Worm (Caenorhabditis elegans) whole organism, L4 larva: ENCODE measurements around the gene byn-1.

Experiments
- D1046.2 ChIP-seq: fragments of 200-800 bp; sonication (Bioruptor generic); IDR thresholded peaks from 2 replicates; pipeline ENCODE4 v1.3.6; 2022; ENCODE audit warnings: missing genetic modification characterization, missing compliant biosample characterization
- F10B5.3 ChIP-seq: sonication (generic microtip); optimal IDR thresholded peaks from 2 replicates; lab custom pipeline; 2016; ENCODE audit warnings: mild to moderate bottlenecking, missing genetic modification characterization, missing compliant biosample characterization
- F44E2.7 ChIP-seq: fragments of 200-800 bp; sonication (Bioruptor generic); IDR thresholded peaks from 2 replicates; pipeline ENCODE4 v2.1.2; 2022; ENCODE audit warnings: missing genetic modification characterization, missing compliant biosample characterization
- T20F7.1 ChIP-seq: fragments of 200-800 bp; sonication (Bioruptor generic); optimal IDR thresholded peaks from 2 replicates; lab custom pipeline; 2018; ENCODE audit warnings: mild to moderate bottlenecking, missing genetic modification characterization, missing compliant biosample characterization
- T26A8.4 ChIP-seq: fragments of 200-800 bp; sonication (Bioruptor generic); IDR thresholded peaks from 2 replicates; pipeline ENCODE4 v1.3.6; 2022; ENCODE audit warnings: missing genetic modification characterization, missing compliant biosample characterization
- Y5F2A.4 ChIP-seq: fragments of 200-800 bp; sonication (Bioruptor generic); optimal IDR thresholded peaks from 2 replicates; lab custom pipeline; 2018; ENCODE audit warnings: mild to moderate bottlenecking, missing genetic modification characterization, missing compliant biosample characterization
- ZK337.2 ChIP-seq: fragments of 200-800 bp; sonication (Bioruptor generic); IDR thresholded peaks from 2 replicates; pipeline ENCODE4 v1.3.6; 2022; ENCODE audit warnings: missing genetic modification reagents, missing genetic modification characterization, missing compliant biosample characterization
- ZK546.5 ChIP-seq, 2 experiments: sonication (generic microtip); optimal IDR thresholded peaks; 2 replicates each; lab custom pipeline; 2017; ENCODE audit warnings: missing biosample characterization in 2 of 2, missing genetic modification characterization in 2 of 2
- aha-1 ChIP-seq: fragments of 150-350 bp; peaks from one replicate; lab custom pipeline; 2014; ENCODE audit warnings: missing biosample characterization, missing genetic modification characterization
- ama-1 ChIP-seq: fragments of 150-350 bp; optimal IDR thresholded peaks from 2 replicates; lab custom pipeline; 2014; ENCODE audit warnings: inconsistent platforms, mixed read lengths
- arid-1 ChIP-seq: fragments of 200-800 bp; sonication (Bioruptor generic); conservative IDR thresholded peaks from 2 replicates; pipeline ENCODE4 v1.3.6; 2022; ENCODE audit warnings: missing genetic modification reagents, missing genetic modification characterization, missing compliant biosample characterization
- ceh-20 ChIP-seq: fragments of 200-800 bp; sonication (Bioruptor generic); IDR thresholded peaks from 2 replicates; pipeline ENCODE4 v1.3.6; 2022; ENCODE audit warnings: missing genetic modification reagents, missing genetic modification characterization, missing compliant biosample characterization
- ceh-44 ChIP-seq: fragments of 200-800 bp; sonication (Bioruptor generic); IDR thresholded peaks from 2 replicates; pipeline ENCODE4 v1.3.6; 2022; ENCODE audit warnings: missing genetic modification reagents, missing genetic modification characterization, missing compliant biosample characterization
- ceh-82 ChIP-seq: sonication (generic microtip); optimal IDR thresholded peaks from 2 replicates; lab custom pipeline; 2017; ENCODE audit warnings: missing biosample characterization, missing genetic modification characterization
- daf-16 ChIP-seq, 3 experiments: sonication (generic microtip); optimal IDR thresholded peaks; 2 replicates each; lab custom pipeline; 2016 to 2017; ENCODE audit warnings: missing genetic modification characterization in 3 of 3, missing genetic modification reagents in 3 of 3, mild to moderate bottlenecking in 2 of 3, missing compliant biosample characterization in 2 of 3, missing biosample characterization in 1 of 3, moderate library complexity in 1 of 3
- dmd-6 ChIP-seq: fragments of 200-800 bp; sonication (Bioruptor generic); IDR thresholded peaks from 2 replicates; pipeline ENCODE4 v1.3.6; 2022; ENCODE audit warnings: missing genetic modification reagents, missing genetic modification characterization, missing compliant biosample characterization
- dve-1 ChIP-seq: sonication (generic microtip); optimal IDR thresholded peaks from 2 replicates; lab custom pipeline; 2017; ENCODE audit warnings: antibody characterized with exemption, mild to moderate bottlenecking, missing genetic modification characterization, missing compliant biosample characterization; ENCODE audit not compliant: insufficient read depth
- hlh-11 ChIP-seq: fragments of 200-800 bp; sonication (Bioruptor generic); optimal IDR thresholded peaks from 2 replicates; lab custom pipeline; 2018; ENCODE audit warnings: mild to moderate bottlenecking, missing genetic modification characterization, missing compliant biosample characterization
- hlh-30 ChIP-seq: sonication (generic microtip); optimal IDR thresholded peaks from 2 replicates; lab custom pipeline; 2017; ENCODE audit warnings: antibody characterized with exemption, mild to moderate bottlenecking, missing genetic modification characterization, missing compliant biosample characterization; ENCODE audit not compliant: insufficient read depth
- lin-1 ChIP-seq: fragments of 200-800 bp; sonication (Bioruptor generic); IDR thresholded peaks from 2 replicates; pipeline ENCODE4 v1.3.6; 2022; ENCODE audit warnings: missing genetic modification reagents, missing genetic modification characterization, missing compliant biosample characterization
- lin-15B ChIP-seq: fragments of 150-350 bp; sonication (generic microtip); optimal IDR thresholded peaks from 3 replicates; lab custom pipeline; 2014; ENCODE audit warnings: missing biosample characterization, missing genetic modification characterization
- lin-38 ChIP-seq: fragments of 200-800 bp; sonication (Bioruptor generic); IDR thresholded peaks from 2 replicates; pipeline ENCODE4 v1.3.6; 2022; ENCODE audit warnings: missing genetic modification reagents, missing genetic modification characterization, missing compliant biosample characterization
- lir-3 ChIP-seq: sonication (generic microtip); optimal IDR thresholded peaks from 2 replicates; lab custom pipeline; 2016; ENCODE audit warnings: mild to moderate bottlenecking, missing genetic modification characterization, missing compliant biosample characterization
- lsy-2 ChIP-seq, 2 experiments: fragments of 150-350 bp in 1 of 2; sonication (generic microtip) in 1 of 2; optimal IDR thresholded peaks; 2 replicates each; lab custom pipeline; 2014 to 2017; ENCODE audit warnings: missing biosample characterization in 2 of 2, missing genetic modification characterization in 2 of 2
- mdl-1 ChIP-seq, 2 experiments: fragments of 150-350 bp in 1 of 2; sonication (generic microtip) in 1 of 2; optimal IDR thresholded peaks; 2 replicates each; lab custom pipeline; 2014 to 2017; ENCODE audit warnings: missing biosample characterization in 2 of 2, missing genetic modification characterization in 2 of 2
- mep-1 ChIP-seq: fragments of 150-350 bp; sonication (generic microtip); optimal IDR thresholded peaks from 3 replicates; lab custom pipeline; 2014; ENCODE audit warnings: missing biosample characterization, missing genetic modification characterization
- mxl-2 ChIP-seq: fragments of 200-800 bp; sonication (Bioruptor generic); conservative IDR thresholded peaks from 2 replicates; pipeline ENCODE4 v1.3.6; 2022; ENCODE audit warnings: missing genetic modification reagents, missing genetic modification characterization, missing compliant biosample characterization
- nhr-11 ChIP-seq: fragments of 150-350 bp; optimal IDR thresholded peaks from 2 replicates; lab custom pipeline; 2014; ENCODE audit warnings: missing biosample characterization, missing genetic modification characterization
- nhr-111 ChIP-seq: fragments of 200-800 bp; sonication (Bioruptor generic); optimal IDR thresholded peaks from 2 replicates; lab custom pipeline; 2018; ENCODE audit warnings: mild to moderate bottlenecking, missing genetic modification characterization, missing compliant biosample characterization
- nhr-237 ChIP-seq: sonication (generic microtip); optimal IDR thresholded peaks from 2 replicates; lab custom pipeline; 2017; ENCODE audit warnings: missing biosample characterization, missing genetic modification characterization
- nhr-25 ChIP-seq: sonication (generic microtip); optimal IDR thresholded peaks from 2 replicates; lab custom pipeline; 2017; ENCODE audit warnings: missing genetic modification characterization, mild to moderate bottlenecking, missing compliant biosample characterization, antibody characterized with exemption, moderate library complexity, borderline replicate concordance; ENCODE audit not compliant: insufficient read depth
- nhr-28 ChIP-seq: fragments of 150-350 bp; optimal IDR thresholded peaks from 2 replicates; lab custom pipeline; 2014; ENCODE audit warnings: missing biosample characterization, missing genetic modification characterization
- nhr-41 ChIP-seq: fragments of 200-800 bp; sonication (Bioruptor generic); IDR thresholded peaks from 2 replicates; pipeline ENCODE4 v1.3.6; 2022; ENCODE audit warnings: missing genetic modification reagents, missing genetic modification characterization, missing compliant biosample characterization
- nhr-42 ChIP-seq: fragments of 200-800 bp; sonication (Bioruptor generic); IDR thresholded peaks from 2 replicates; pipeline ENCODE4 v1.3.6; 2022; ENCODE audit warnings: missing genetic modification characterization, missing compliant biosample characterization
- nhr-48 ChIP-seq: sonication (generic microtip); optimal IDR thresholded peaks from 2 replicates; lab custom pipeline; 2016; ENCODE audit warnings: mild to moderate bottlenecking, missing genetic modification characterization, missing compliant biosample characterization
- nhr-77 ChIP-seq: fragments of 150-350 bp; optimal IDR thresholded peaks from 2 replicates; lab custom pipeline; 2014; ENCODE audit warnings: missing biosample characterization, missing genetic modification characterization
- php-3 ChIP-seq: fragments of 200-800 bp; sonication (Bioruptor generic); IDR thresholded peaks from 2 replicates; pipeline ENCODE4 v1.3.6; 2022; ENCODE audit warnings: missing genetic modification reagents, missing genetic modification characterization, missing compliant biosample characterization
- pqm-1 ChIP-seq: sonication (generic microtip); optimal IDR thresholded peaks from 2 replicates; lab custom pipeline; 2017; ENCODE audit warnings: missing biosample characterization, missing genetic modification characterization
- saeg-2 ChIP-seq: fragments of 200-800 bp; sonication (Bioruptor generic); IDR thresholded peaks from 2 replicates; pipeline ENCODE4 v1.3.6; 2022; ENCODE audit warnings: missing genetic modification reagents, missing genetic modification characterization, missing compliant biosample characterization
- sdz-12 ChIP-seq: fragments of 200-800 bp; sonication (Bioruptor generic); optimal IDR thresholded peaks from 2 replicates; lab custom pipeline; 2018; ENCODE audit warnings: mild to moderate bottlenecking, missing genetic modification characterization, missing compliant biosample characterization
- set-16 ChIP-seq: fragments of 200-800 bp; sonication (Bioruptor generic); IDR thresholded peaks from 2 replicates; pipeline ENCODE4 v1.3.6; 2022; ENCODE audit warnings: missing genetic modification reagents, missing genetic modification characterization, missing compliant biosample characterization
- skn-1 ChIP-seq: fragments of 150-350 bp; optimal IDR thresholded peaks from 2 replicates; lab custom pipeline; 2014; ENCODE audit warnings: missing biosample characterization, missing genetic modification characterization
- tra-1 ChIP-seq: fragments of 200-800 bp; sonication (Bioruptor generic); IDR thresholded peaks from 2 replicates; pipeline ENCODE4 v1.3.6; 2022; ENCODE audit warnings: missing genetic modification reagents, missing genetic modification characterization, missing compliant biosample characterization
- unc-62 ChIP-seq, 3 experiments: fragments of 150-350 bp in 1 of 3; sonication (generic microtip); optimal IDR thresholded peaks in 2 of 3; peaks in 1 of 3; 1 replicate in 1 of 3; 2 replicates in 2 of 3; lab custom pipeline; 2014 to 2017; ENCODE audit warnings: missing biosample characterization in 3 of 3, missing genetic modification characterization in 3 of 3, missing genetic modification reagents in 3 of 3, missing genotype in 1 of 3
- zag-1 ChIP-seq: fragments of 150-350 bp; optimal IDR thresholded peaks from 2 replicates; lab custom pipeline; 2014; ENCODE audit warnings: missing biosample characterization, missing genetic modification characterization
- zfp-2 ChIP-seq: sonication (generic microtip); optimal IDR thresholded peaks from 2 replicates; lab custom pipeline; 2016; ENCODE audit warnings: mild to moderate bottlenecking, missing genetic modification characterization, missing compliant biosample characterization
- zfp-3 ChIP-seq: fragments of 200-800 bp; sonication (Bioruptor generic); conservative IDR thresholded peaks from 2 replicates; pipeline ENCODE4 v1.3.6; 2022; ENCODE audit warnings: missing genetic modification reagents, missing genetic modification characterization, missing compliant biosample characterization
- zip-11 ChIP-seq: fragments of 200-800 bp; sonication (Bioruptor generic); IDR thresholded peaks from 2 replicates; pipeline ENCODE4 v1.3.6; 2022; ENCODE audit warnings: missing genetic modification characterization, missing compliant biosample characterization

byn-1 gene

ce11 chrIII:6898518-6898917, 33.3 kb upstream of the byn-1 start:
- TF ChIP-seq ama-1 (no peak), zag-1 (tag; lab: Kevin White, UChicago) (no peak), lir-3 (tag; lab: Kevin White, UChicago) (no peak), sdz-12 (GFP tag; lab: Kevin White, UChicago) (no peak), ceh-44 (GFP tag; lab: Robert Waterston, UW) (no peak), nhr-48 (tag; lab: Kevin White, UChicago) (peak; percentile 47), nhr-41 (GFP tag; lab: Robert Waterston, UW) (no peak), hlh-30 (peak; percentile 84), dmd-6 (GFP tag; lab: Robert Waterston, UW) (peak; percentile 74), pqm-1 (tag; lab: Kevin White, UChicago) (no peak), daf-16 (GFP tag; optimal IDR thresholded peaks at IDR 0.05; lab: Kevin White, UChicago) (peak in 1 of 2 experiments; percentile 1), daf-16 (tag; optimal IDR thresholded peaks at IDR 0.05; lab: Kevin White, UChicago) (peak; percentile 22), T20F7.1 (GFP tag; lab: Kevin White, UChicago) (peak; percentile 51), zfp-3 (GFP tag; lab: Robert Waterston, UW) (0 out of 2 replicates have a peak, but pooled peaks have one; percentile 16), F44E2.7 (GFP tag; lab: Robert Waterston, UW) (no peak), lin-15B (no peak), mep-1 (peak; percentile 39), arid-1 (GFP tag; lab: Robert Waterston, UW) (no peak), ceh-20 (GFP tag; lab: Robert Waterston, UW) (peak; percentile 58; the same call in 1 of the 2 replicates), ZK337.2 (GFP tag; lab: Robert Waterston, UW) (no peak), php-3 (GFP tag; lab: Robert Waterston, UW) (0 out of 2 replicates have a peak, but pooled peaks have one; percentile 38), T26A8.4 (GFP tag; lab: Robert Waterston, UW) (no peak), aha-1 (tag; lab: Kevin White, UChicago) (no peak), dve-1 (peak; percentile 61), D1046.2 (no peak), ceh-82 (no peak), lsy-2 (tag; optimal IDR thresholded peaks at IDR 0.05; lab: Kevin White, UChicago) (peak in 1 of 2 experiments; percentile 44), nhr-25 (tag; lab: Kevin White, UChicago) (no peak), zfp-2 (tag; lab: Kevin White, UChicago) (no peak), lin-38 (GFP tag; lab: Robert Waterston, UW) (no peak), nhr-237 (tag; lab: Kevin White, UChicago) (no peak), unc-62 (GFP tag; optimal IDR thresholded peaks at IDR 0.05 in 1 of 2; lab: Kevin White, UChicago) (peak in 1 of 2 experiments; percentile 72), unc-62 (tag; optimal IDR thresholded peaks at IDR 0.05; lab: Kevin White, UChicago) (no peak), F10B5.3 (no peak), set-16 (GFP tag; lab: Robert Waterston, UW) (no peak), nhr-77 (tag; lab: Kevin White, UChicago) (no peak), lin-1 (GFP tag; lab: Robert Waterston, UW) (0 out of 2 replicates have a peak, but pooled peaks have one; percentile 31), skn-1 (tag; lab: Kevin White, UChicago) (no peak), nhr-11 (tag; lab: Kevin White, UChicago) (peak; percentile 69), nhr-111 (GFP tag; lab: Kevin White, UChicago) (no peak), ZK546.5 (tag; optimal IDR thresholded peaks at IDR 0.05; lab: Kevin White, UChicago) (no peak), nhr-42 (no peak), mdl-1 (tag; optimal IDR thresholded peaks at IDR 0.05; lab: Kevin White, UChicago) (peak in 1 of 2 experiments; percentile 52), saeg-2 (GFP tag; lab: Robert Waterston, UW) (no peak), nhr-28 (tag; lab: Kevin White, UChicago) (peak; percentile 80), tra-1 (GFP tag; lab: Robert Waterston, UW) (0 out of 2 replicates have a peak, but pooled peaks have one; percentile 30), hlh-11 (peak; percentile 81), Y5F2A.4 (GFP tag; lab: Kevin White, UChicago) (no peak), zip-11 (no peak), mxl-2 (peak; percentile 60)
- TF ChIP-seq, all 104 proteins: peak for 19
